Worm (Caenorhabditis elegans) whole organism, L3 larva: ENCODE measurements around the gene F54D5.15.

ENCODE experiments used
- pha-4 ChIP-seq: fragments of 150-350 bp; optimal IDR thresholded peaks from 2 replicates; lab custom pipeline; 2014; ENCODE audit warnings: missing biosample characterization, missing genetic modification reagents, missing genetic modification characterization
- tbx-2 ChIP-seq: sonication (generic microtip); optimal IDR thresholded peaks from 2 replicates; lab custom pipeline; 2016; ENCODE audit warnings: mild to moderate bottlenecking, missing genetic modification characterization, missing compliant biosample characterization

DNA sequence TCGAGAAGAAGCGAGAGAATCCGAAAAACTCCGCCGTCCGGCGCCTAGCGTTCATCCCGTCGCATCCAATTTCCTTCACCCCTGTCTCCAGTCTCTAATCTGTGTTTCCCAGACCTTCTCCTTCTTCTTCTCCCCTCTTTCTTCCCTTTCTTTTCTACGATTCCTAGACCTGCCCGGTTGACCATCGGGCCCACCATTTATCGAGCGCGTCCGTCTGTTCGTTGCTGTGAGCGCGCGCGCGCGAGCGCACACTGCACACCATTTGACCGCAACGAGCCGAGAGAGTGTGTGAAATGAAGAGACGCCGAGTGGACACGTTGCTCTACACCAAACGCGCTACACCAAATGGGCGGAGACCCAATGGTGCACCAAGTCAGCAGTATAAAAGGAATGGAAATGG, 26.9 kb downstream of the F54D5.15 start:
- no peak for TF ChIP-seq tbx-2 (tag; lab: Kevin White, UChicago)
- TF ChIP-seq pha-4 (tag; lab: Kevin White, UChicago), result no peak
